Worm (Caenorhabditis elegans) whole organism, early embryonic: ENCODE measurements around the gene F40F8.12.

Experiments
- F13C5.2 ChIP-seq: sonication (generic microtip); optimal IDR thresholded peaks from 2 replicates; lab custom pipeline; 2017; ENCODE audit warnings: mild to moderate bottlenecking, missing genetic modification characterization, inconsistent platforms, missing compliant biosample characterization
- aly-1 ChIP-seq: sonication (generic microtip); optimal IDR thresholded peaks from 2 replicates; lab custom pipeline; 2016; ENCODE audit warnings: missing genetic modification characterization, missing compliant biosample characterization
- ama-1 ChIP-seq: fragments of 150-350 bp; optimal IDR thresholded peaks from 2 replicates; lab custom pipeline; 2014
- flt-1 ChIP-seq: fragments of 200-800 bp; sonication (Bioruptor generic); IDR thresholded peaks from 2 replicates; pipeline ENCODE4 v1.3.6; 2022; ENCODE audit warnings: missing genetic modification characterization, missing compliant biosample characterization
- tra-4 ChIP-seq: sonication (generic microtip); optimal IDR thresholded peaks from 2 replicates; lab custom pipeline; 2017; ENCODE audit warnings: missing genetic modification characterization, missing compliant biosample characterization

DNA sequence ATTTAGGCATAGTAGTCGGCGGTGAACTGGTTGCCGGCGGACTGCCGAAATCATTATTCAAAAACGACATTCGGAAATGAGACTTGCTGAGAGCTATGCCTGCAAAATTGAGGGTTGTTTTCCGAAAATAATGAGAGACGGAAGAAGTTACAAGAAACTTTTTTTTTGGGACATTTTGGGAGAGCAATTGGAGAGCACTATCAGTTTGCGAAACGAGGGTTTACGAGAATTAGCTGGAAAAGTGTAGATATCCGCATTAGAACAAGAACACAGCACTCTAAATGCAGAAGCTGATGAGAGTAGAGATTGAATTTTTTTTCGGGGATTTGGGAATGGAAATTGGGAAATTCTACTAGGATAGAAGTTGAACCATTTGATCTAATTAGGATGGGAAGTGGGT, 22.9 kb downstream of the F40F8.12 start, which contains the start of gene pqm-1:
- TF ChIP-seq F13C5.2 (tag; lab: Kevin White, UChicago) (no peak), flt-1 (no peak), ama-1 (no peak), tra-4 (tag; lab: Kevin White, UChicago) (no peak), aly-1 (tag; lab: Kevin White, UChicago) (no peak)
